Worm (Caenorhabditis elegans) whole organism, L2 larva: Measurements from ENCODE around the gene spcs-2.

Experiments
- dmd-4 ChIP-seq: sonication (generic microtip); optimal IDR thresholded peaks from 2 replicates; lab custom pipeline; 2017; ENCODE audit warnings: missing biosample characterization, missing genetic modification characterization
- egl-27 ChIP-seq: sonication (generic microtip); optimal IDR thresholded peaks from 3 replicates; lab custom pipeline; 2017; ENCODE audit warnings: missing biosample characterization, missing genetic modification reagents, missing genetic modification characterization
- lin-39 ChIP-seq: fragments of 150-350 bp; optimal IDR thresholded peaks from 2 replicates; lab custom pipeline; 2014; ENCODE audit warnings: missing biosample characterization, missing genetic modification reagents, missing genetic modification characterization
- ztf-4 ChIP-seq: fragments of 150-350 bp; optimal IDR thresholded peaks from 2 replicates; lab custom pipeline; 2014; ENCODE audit warnings: missing biosample characterization, missing genetic modification characterization

ce11 chrIII:12918575-12918974 lies 43.7 kb downstream of the spcs-2 start, which contains the start of gene Y37D8A.16:
- no peak for TF ChIP-seq egl-27
- no peak for TF ChIP-seq ztf-4 (tag; lab: Kevin White, UChicago)
- no peak for TF ChIP-seq lin-39 (tag; lab: Kevin White, UChicago)
- no peak for TF ChIP-seq dmd-4 (tag; lab: Kevin White, UChicago)
